Fruit fly (Drosophila melanogaster) whole organism, adult: ENCODE data around the gene CG6041.

Experiments
- CG11617 ChIP-seq: fragments of 200-800 bp; sonication (Bioruptor generic); optimal IDR thresholded peaks from 2 replicates; lab custom pipeline; 2017; ENCODE audit warnings: mild to moderate bottlenecking, missing biosample characterization, missing genetic modification reagents, missing genetic modification characterization
- CG1620 ChIP-seq: fragments of 200-800 bp; sonication (Bioruptor generic); optimal IDR thresholded peaks from 2 replicates; lab custom pipeline; 2016; ENCODE audit warnings: missing biosample characterization, missing genetic modification characterization
- CG5204 ChIP-seq: fragments of 200-800 bp; sonication (Bioruptor generic); optimal IDR thresholded peaks from 2 replicates; lab custom pipeline; 2016; ENCODE audit warnings: missing biosample characterization, missing genetic modification characterization
- CG7101 ChIP-seq: fragments of 200-800 bp; sonication (Bioruptor generic); optimal IDR thresholded peaks from 2 replicates; lab custom pipeline; 2018; ENCODE audit warnings: missing biosample characterization, mild to moderate bottlenecking, missing genetic modification characterization, moderate library complexity
- Clk ChIP-seq: fragments of 200-800 bp; sonication (Bioruptor generic); optimal IDR thresholded peaks from 2 replicates; lab custom pipeline; 2017; ENCODE audit warnings: missing biosample characterization, missing genetic modification characterization
- Crg-1 ChIP-seq: fragments of 200-800 bp; sonication (Bioruptor generic); optimal IDR thresholded peaks from 2 replicates; lab custom pipeline; 2016; ENCODE audit warnings: missing biosample characterization, missing genetic modification characterization
- Hr96 ChIP-seq: fragments of 200-800 bp; sonication (Bioruptor generic); optimal IDR thresholded peaks from 2 replicates; lab custom pipeline; 2016; ENCODE audit warnings: missing biosample characterization, missing genetic modification characterization
- Mnt ChIP-seq: fragments of 200-800 bp; sonication (Bioruptor generic); optimal IDR thresholded peaks from 2 replicates; lab custom pipeline; 2016; ENCODE audit warnings: missing biosample characterization, mild to moderate bottlenecking, missing genetic modification characterization
- bab1 ChIP-seq: fragments of 200-800 bp; sonication (Bioruptor generic); optimal IDR thresholded peaks from 3 replicates; lab custom pipeline; 2019; ENCODE audit warnings: missing biosample characterization, mild to moderate bottlenecking, missing genetic modification characterization, moderate library complexity
- cnc ChIP-seq, 2 experiments: fragments of >200 bp; optimal IDR thresholded peaks; 2 replicates each; lab custom pipeline; 2017
- ovo ChIP-seq: fragments of 200-800 bp; sonication (Bioruptor generic); optimal IDR thresholded peaks from 2 replicates; lab custom pipeline; 2016; ENCODE audit warnings: missing biosample characterization, missing genetic modification characterization
- pad ChIP-seq: fragments of 200-800 bp; sonication (Bioruptor generic); optimal IDR thresholded peaks from 3 replicates; lab custom pipeline; 2017; ENCODE audit warnings: missing biosample characterization, missing genetic modification characterization, mild to moderate bottlenecking, moderate library complexity, missing genetic modification reagents
- toe ChIP-seq: fragments of 200-800 bp; sonication (Bioruptor generic); optimal IDR thresholded peaks from 2 replicates; lab custom pipeline; 2016; ENCODE audit warnings: missing biosample characterization, missing genetic modification characterization

DNA sequence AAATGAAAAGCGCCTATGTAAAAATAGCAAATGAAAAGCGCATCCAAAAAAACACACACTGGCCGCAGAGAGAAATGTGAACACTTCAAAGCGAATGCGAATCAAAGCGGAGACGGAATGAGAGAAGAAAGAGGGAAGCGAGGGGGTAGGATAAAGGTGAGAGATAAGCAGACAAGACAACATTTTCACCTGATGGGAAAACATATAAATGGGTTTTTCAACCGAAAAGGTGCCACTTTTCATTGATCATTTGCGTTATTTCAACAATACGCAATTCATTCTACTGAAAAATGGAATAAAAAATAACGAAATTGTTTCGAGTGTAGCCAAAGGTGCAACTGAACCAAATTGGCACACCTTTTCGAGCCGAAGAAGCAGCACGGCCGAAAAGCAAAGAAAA is 29.2 kb downstream of the CG6041 start:
- TF ChIP-seq CG5204 (GFP tag; lab: Kevin White, UChicago) (no peak), Crg-1 (GFP tag; lab: Kevin White, UChicago) (no peak), CG11617 (no peak), ovo (GFP tag; lab: Kevin White, UChicago) (no peak), CG1620 (no peak), toe (GFP tag; lab: Kevin White, UChicago) (no peak), Hr96 (GFP tag; lab: Kevin White, UChicago) (no peak), CG7101 (tag; lab: Kevin White, UChicago) (no peak), cnc (optimal IDR thresholded peaks at IDR 0.05; lab: Kevin White, UChicago) (no peak), Clk (GFP tag; lab: Kevin White, UChicago) (no peak), bab1 (GFP tag; lab: Kevin White, UChicago) (no peak), pad (GFP tag; lab: Kevin White, UChicago) (no peak), Mnt (GFP tag; lab: Kevin White, UChicago) (no peak)
